Fruit fly (Drosophila melanogaster): ENCODE data around the gene CG11841.

dm6 chr3R:29088938-29089661 is 38.2 kb downstream of the CG11841 start:
- TF ChIP-seq h (optimal IDR thresholded peaks at IDR 0.05) (no peak), insv (optimal IDR thresholded peaks at IDR 0.05) (no peak)

Data from Kc167 (cell line).